Fruit fly (Drosophila melanogaster) whole organism, embryonic: ENCODE data around the gene CG1785.
A peak's percentile ranks its signal among the peaks of the same experiment; 100 is the strongest.

Experiments used
- Aef1 ChIP-seq: fragments of 200-800 bp; sonication (Bioruptor generic); IDR thresholded peaks from 3 replicates; pipeline ENCODE4 v1.3.6; 2022; ENCODE audit warnings: missing biosample characterization, missing genetic modification characterization
- Antp ChIP-seq: fragments of 200-800 bp; sonication (Bioruptor generic); optimal IDR thresholded peaks from 3 replicates; lab custom pipeline; 2016; ENCODE audit warnings: missing biosample characterization, missing genetic modification characterization
- Bgb ChIP-seq: fragments of 200-800 bp; sonication (Bioruptor generic); IDR thresholded peaks from 2 replicates; pipeline ENCODE4 v1.3.6; 2022; ENCODE audit warnings: missing biosample characterization, missing genetic modification characterization; ENCODE audit not compliant: partially characterized antibody
- CG10267 ChIP-seq: fragments of 200-800 bp; sonication (Bioruptor generic); optimal IDR thresholded peaks from 2 replicates; lab custom pipeline; 2018; ENCODE audit warnings: missing biosample characterization, mild to moderate bottlenecking, missing genetic modification characterization, moderate library complexity
- CG15269 ChIP-seq: fragments of 200-800 bp; sonication (Bioruptor generic); optimal IDR thresholded peaks from 2 replicates; lab custom pipeline; 2018; ENCODE audit warnings: missing biosample characterization, mild to moderate bottlenecking, missing genetic modification characterization, moderate library complexity
- CG17568 ChIP-seq: fragments of 200-800 bp; sonication (Bioruptor generic); optimal IDR thresholded peaks from 2 replicates; lab custom pipeline; 2018; ENCODE audit warnings: missing biosample characterization, mild to moderate bottlenecking, missing genetic modification characterization, moderate library complexity
- CG18476 ChIP-seq: fragments of 200-800 bp; sonication (Bioruptor generic); optimal IDR thresholded peaks from 2 replicates; lab custom pipeline; 2016; ENCODE audit warnings: missing biosample characterization, mild to moderate bottlenecking, missing genetic modification characterization
- CG30431 ChIP-seq: fragments of 200-800 bp; sonication (Bioruptor generic); optimal IDR thresholded peaks from 2 replicates; lab custom pipeline; 2017; ENCODE audit warnings: missing biosample characterization, missing genetic modification characterization
- CG31224 ChIP-seq: fragments of 200-800 bp; sonication (Bioruptor generic); IDR thresholded peaks from 2 replicates; pipeline ENCODE4 v1.3.6; 2022; ENCODE audit warnings: missing biosample characterization, missing genetic modification characterization
- CG3838 ChIP-seq: fragments of 200-800 bp; sonication (Bioruptor generic); optimal IDR thresholded peaks from 3 replicates; lab custom pipeline; 2016; ENCODE audit warnings: missing biosample characterization, missing genetic modification characterization
- CG9727 ChIP-seq: fragments of 200-800 bp; sonication (Bioruptor generic); optimal IDR thresholded peaks from 3 replicates; lab custom pipeline; 2017; ENCODE audit warnings: missing biosample characterization, mild to moderate bottlenecking, missing genetic modification characterization
- CkIIα-i1 ChIP-seq: fragments of 200-800 bp; sonication (Bioruptor generic); IDR thresholded peaks from 2 replicates; pipeline ENCODE4 v1.3.6; 2022; ENCODE audit warnings: missing biosample characterization, missing genetic modification characterization
- Deaf1 ChIP-seq: fragments of 200-800 bp; optimal IDR thresholded peaks from 3 replicates; lab custom pipeline; 2019; ENCODE audit warnings: missing biosample characterization, mild to moderate bottlenecking, missing genetic modification characterization, moderate library complexity
- Dfd ChIP-seq, 2 experiments: fragments of >200 bp; optimal IDR thresholded peaks; 2 replicates each; lab custom pipeline; 2017; ENCODE audit warnings: missing biosample characterization in 2 of 2, missing genetic modification characterization in 2 of 2
- Hsf ChIP-seq: fragments of 200-800 bp; sonication (Bioruptor generic); optimal IDR thresholded peaks from 3 replicates; lab custom pipeline; 2016; ENCODE audit warnings: missing biosample characterization, missing genetic modification characterization
- Jarid2 ChIP-seq: fragments of 200-800 bp; sonication (Bioruptor generic); optimal IDR thresholded peaks from 3 replicates; lab custom pipeline; 2017; ENCODE audit warnings: mild to moderate bottlenecking, missing biosample characterization, missing genetic modification reagents, missing genetic modification characterization
- Med ChIP-seq: fragments of 200-800 bp; sonication (Bioruptor generic); peaks from one replicate; lab custom pipeline; 2016; ENCODE audit warnings: missing biosample characterization, missing genetic modification characterization, mild to moderate bottlenecking, inconsistent platforms, moderate library complexity
- Mes4 ChIP-seq: fragments of 200-800 bp; sonication (Bioruptor generic); optimal IDR thresholded peaks from 2 replicates; lab custom pipeline; 2016; ENCODE audit warnings: missing biosample characterization, missing genetic modification characterization
- Pdp1 ChIP-seq, 2 experiments: fragments of 200-800 bp; sonication (Bioruptor generic); optimal IDR thresholded peaks; 3 replicates each; lab custom pipeline; 2016; ENCODE audit warnings: missing biosample characterization in 2 of 2, missing genetic modification characterization in 2 of 2, mild to moderate bottlenecking in 1 of 2, moderate library complexity in 1 of 2
- Taf1 ChIP-seq: fragments of 200-800 bp; sonication (Bioruptor generic); IDR thresholded peaks from 2 replicates; pipeline ENCODE4 v1.3.6; 2022; ENCODE audit warnings: missing biosample characterization, missing genetic modification characterization
- Tbp ChIP-seq: fragments of >200 bp; optimal IDR thresholded peaks from 2 replicates; lab custom pipeline; 2018; ENCODE audit warnings: missing biosample characterization, missing genetic modification characterization
- ase ChIP-seq: fragments of 200-800 bp; sonication (Bioruptor generic); IDR thresholded peaks from 3 replicates; pipeline ENCODE4 v1.3.6; 2022; ENCODE audit warnings: missing biosample characterization, missing genetic modification characterization
- cg ChIP-seq: fragments of 200-800 bp; sonication (Bioruptor generic); optimal IDR thresholded peaks from 3 replicates; lab custom pipeline; 2019; ENCODE audit warnings: missing biosample characterization, mild to moderate bottlenecking, missing genetic modification characterization, moderate library complexity
- chif ChIP-seq, 2 experiments: fragments of 200-800 bp; sonication (Bioruptor generic); optimal IDR thresholded peaks; 3 replicates each; lab custom pipeline; 2016; ENCODE audit warnings: missing biosample characterization in 2 of 2, missing genetic modification characterization in 2 of 2
- crc ChIP-seq: fragments of 200-800 bp; sonication (Bioruptor generic); optimal IDR thresholded peaks from 2 replicates; lab custom pipeline; 2016; ENCODE audit warnings: missing biosample characterization, missing genetic modification characterization
- gem ChIP-seq: fragments of 200-800 bp; sonication (Bioruptor generic); optimal IDR thresholded peaks from 2 replicates; lab custom pipeline; 2019; ENCODE audit warnings: missing biosample characterization, mild to moderate bottlenecking, missing genetic modification characterization, moderate library complexity
- jing ChIP-seq: fragments of 200-800 bp; sonication (Bioruptor generic); optimal IDR thresholded peaks from 2 replicates; lab custom pipeline; 2018; ENCODE audit warnings: missing biosample characterization, mild to moderate bottlenecking, missing genetic modification characterization
- lov ChIP-seq, 2 experiments: fragments of 200-800 bp in 1 of 2; fragments of >200 bp in 1 of 2; sonication (Bioruptor generic) in 1 of 2; IDR thresholded peaks in 1 of 2; optimal IDR thresholded peaks in 1 of 2; 2 replicates in 1 of 2; 3 replicates in 1 of 2; pipeline versions ENCODE4 v1.3.6 to Lab custom; 2017 to 2022; ENCODE audit warnings: missing biosample characterization in 1 of 2, missing genetic modification characterization in 1 of 2
- mam ChIP-seq: fragments of 200-800 bp; sonication (Bioruptor generic); optimal IDR thresholded peaks from 3 replicates; lab custom pipeline; 2016; ENCODE audit warnings: missing biosample characterization, missing genetic modification characterization
- nerfin-1 ChIP-seq: fragments of 200-800 bp; sonication (Bioruptor generic); optimal IDR thresholded peaks from 3 replicates; lab custom pipeline; 2019; ENCODE audit warnings: missing biosample characterization, mild to moderate bottlenecking, missing genetic modification characterization, moderate library complexity
- nerfin-2 ChIP-seq: fragments of 200-800 bp; sonication (Bioruptor generic); IDR thresholded peaks from 2 replicates; pipeline ENCODE4 v1.3.6; 2022; ENCODE audit warnings: missing biosample characterization, missing genetic modification characterization; ENCODE audit not compliant: partially characterized antibody
- nom ChIP-seq: fragments of 200-800 bp; sonication (Bioruptor generic); optimal IDR thresholded peaks from 2 replicates; lab custom pipeline; 2017; ENCODE audit warnings: missing biosample characterization, missing genetic modification characterization, mild to moderate bottlenecking, moderate library complexity, missing genetic modification reagents
- odd ChIP-seq: fragments of 200-800 bp; sonication (Bioruptor generic); optimal IDR thresholded peaks from 2 replicates; lab custom pipeline; 2017; ENCODE audit warnings: missing biosample characterization, mild to moderate bottlenecking, missing genetic modification characterization
- peb ChIP-seq: fragments of 200-800 bp; sonication (Bioruptor generic); IDR thresholded peaks from 2 replicates; pipeline ENCODE4 v1.3.6; 2022; ENCODE audit warnings: missing biosample characterization, missing genetic modification characterization
- phol ChIP-seq: fragments of 200-800 bp; sonication (Bioruptor generic); optimal IDR thresholded peaks from 3 replicates; lab custom pipeline; 2018; ENCODE audit warnings: missing biosample characterization, mild to moderate bottlenecking, missing genetic modification characterization, moderate library complexity
- rib ChIP-seq: fragments of 200-800 bp; sonication (Bioruptor generic); IDR thresholded peaks from 2 replicates; pipeline ENCODE4 v1.3.6; 2022; ENCODE audit warnings: missing biosample characterization, missing genetic modification characterization
- stwl ChIP-seq: fragments of 200-800 bp; sonication (Bioruptor generic); optimal IDR thresholded peaks from 3 replicates; lab custom pipeline; 2018; ENCODE audit warnings: missing biosample characterization, mild to moderate bottlenecking, missing genetic modification characterization, moderate library complexity
- tio ChIP-seq: fragments of 200-800 bp; sonication (Bioruptor generic); optimal IDR thresholded peaks from 2 replicates; lab custom pipeline; 2017; ENCODE audit warnings: missing biosample characterization, missing genetic modification characterization, inconsistent platforms
- vfl ChIP-seq: fragments of 200-800 bp; sonication (Bioruptor generic); optimal IDR thresholded peaks from 2 replicates; lab custom pipeline; 2016; ENCODE audit warnings: missing biosample characterization, missing genetic modification characterization
- wor ChIP-seq: fragments of 200-800 bp; sonication (Bioruptor generic); IDR thresholded peaks from 2 replicates; pipeline ENCODE4 v1.3.6; 2022; ENCODE audit warnings: missing biosample characterization, missing genetic modification characterization
- zen2 ChIP-seq: fragments of 200-800 bp; sonication (Bioruptor generic); IDR thresholded peaks from 3 replicates; pipeline ENCODE4 v1.3.6; 2022; ENCODE audit warnings: missing biosample characterization, missing genetic modification characterization; ENCODE audit not compliant: partially characterized antibody

CG1785 gene

dm6 chrX:8757775-8758363, 43.1 kb downstream of the CG1785 start (continued):
- TF ChIP-seq Dfd (GFP tag; optimal IDR thresholded peaks at IDR 0.05; lab: Kevin White, UChicago) (peak in 1 of 2 experiments; percentile 38), crc (GFP tag; lab: Kevin White, UChicago) (no peak), tio (GFP tag; lab: Kevin White, UChicago) (no peak), CG15269 (tag; lab: Kevin White, UChicago) (no peak), CG9727 (GFP tag; lab: Kevin White, UChicago) (no peak), Aef1 (GFP tag; lab: Robert Waterston, UW) (no peak), Tbp (GFP tag; lab: Kevin White, UChicago) (no peak), jing (GFP tag; lab: Kevin White, UChicago) (peak; percentile 9), zen2 (GFP tag; lab: Robert Waterston, UW) (peak; percentile 50; the same call in 2 of the 3 replicates), Taf1 (GFP tag; lab: Robert Waterston, UW) (no peak), Jarid2 (peak; percentile 78), vfl (GFP tag; lab: Kevin White, UChicago) (no peak), CG18476 (GFP tag; lab: Kevin White, UChicago) (no peak), Pdp1 (GFP tag; optimal IDR thresholded peaks at IDR 0.05; lab: Kevin White, UChicago) (peak in 1 of 2 experiments; percentile 9), ase (GFP tag; lab: Robert Waterston, UW) (no peak), CG31224 (GFP tag; lab: Robert Waterston, UW) (no peak), odd (GFP tag; lab: Kevin White, UChicago) (no peak), Deaf1 (tag; lab: Kevin White, UChicago) (peak; percentile 86), Med (GFP tag; lab: Kevin White, UChicago) (peak; percentile 53), CG3838 (GFP tag; lab: Kevin White, UChicago) (no peak), stwl (tag; lab: Kevin White, UChicago) (peak; percentile 13), CG17568 (no peak), peb (GFP tag; lab: Robert Waterston, UW) (no peak), Bgb (GFP tag; lab: Robert Waterston, UW) (peak; percentile 35; the same call in 1 of the 2 replicates), gem (tag; lab: Kevin White, UChicago) (no peak), nerfin-1 (tag; lab: Kevin White, UChicago) (no peak), CkIIα-i1 (GFP tag; lab: Robert Waterston, UW) (no peak), Hsf (GFP tag; lab: Kevin White, UChicago) (no peak), nom (GFP tag; lab: Kevin White, UChicago) (no peak), Mes4 (GFP tag; lab: Kevin White, UChicago) (no peak), rib (GFP tag; lab: Robert Waterston, UW) (peak; percentile 46; the same call in 1 of the 2 replicates), mam (GFP tag; lab: Kevin White, UChicago) (no peak), lov (optimal IDR thresholded peaks at IDR 0.05; lab: Kevin White, UChicago) (no peak), lov (GFP tag; IDR thresholded peaks at IDR 0.05; lab: Robert Waterston, UW) (no peak), CG30431 (GFP tag; lab: Kevin White, UChicago) (no peak), cg (peak; percentile 25), nerfin-2 (GFP tag; lab: Robert Waterston, UW) (0 out of 2 replicates have a peak, but pooled peaks have one; percentile 7), CG10267 (no peak), chif (GFP tag; optimal IDR thresholded peaks at IDR 0.05; lab: Kevin White, UChicago) (no peak), Antp (GFP tag; lab: Kevin White, UChicago) (no peak), wor (GFP tag; lab: Robert Waterston, UW) (no peak), phol (no peak)
